Worm (Caenorhabditis elegans) whole organism, L4 larva: ENCODE data around the gene prdh-1.

ENCODE experiments used
- D1046.2 ChIP-seq: fragments of 200-800 bp; sonication (Bioruptor generic); IDR thresholded peaks from 2 replicates; pipeline ENCODE4 v1.3.6; 2022; ENCODE audit warnings: missing genetic modification characterization, missing compliant biosample characterization
- F37D6.2 ChIP-seq: sonication (generic microtip); optimal IDR thresholded peaks from 2 replicates; lab custom pipeline; 2016; ENCODE audit warnings: mild to moderate bottlenecking, missing genetic modification characterization, missing compliant biosample characterization
- F44E2.7 ChIP-seq: fragments of 200-800 bp; sonication (Bioruptor generic); IDR thresholded peaks from 2 replicates; pipeline ENCODE4 v2.1.2; 2022; ENCODE audit warnings: missing genetic modification characterization, missing compliant biosample characterization
- R02D3.7 ChIP-seq: fragments of 150-350 bp; sonication (generic microtip); optimal IDR thresholded peaks from 3 replicates; lab custom pipeline; 2014; ENCODE audit warnings: missing biosample characterization, missing genetic modification characterization
- T20F7.1 ChIP-seq: fragments of 200-800 bp; sonication (Bioruptor generic); optimal IDR thresholded peaks from 2 replicates; lab custom pipeline; 2018; ENCODE audit warnings: mild to moderate bottlenecking, missing genetic modification characterization, missing compliant biosample characterization
- T26A8.4 ChIP-seq: fragments of 200-800 bp; sonication (Bioruptor generic); IDR thresholded peaks from 2 replicates; pipeline ENCODE4 v1.3.6; 2022; ENCODE audit warnings: missing genetic modification characterization, missing compliant biosample characterization
- Y105C5A.15 ChIP-seq: fragments of 200-800 bp; sonication (Bioruptor generic); IDR thresholded peaks from 2 replicates; pipeline ENCODE4 v1.3.6; 2022; ENCODE audit warnings: missing genetic modification characterization, missing compliant biosample characterization
- Y48G9A.11 ChIP-seq: fragments of 200-800 bp; sonication (Bioruptor generic); IDR thresholded peaks from 2 replicates; pipeline ENCODE4 v1.3.6; 2022; ENCODE audit warnings: missing genetic modification reagents, missing genetic modification characterization, missing compliant biosample characterization
- Y75B8A.6 ChIP-seq: fragments of 200-800 bp; sonication (Bioruptor generic); IDR thresholded peaks from 2 replicates; pipeline ENCODE4 v1.3.6; 2022; ENCODE audit warnings: missing genetic modification reagents, missing genetic modification characterization, missing compliant biosample characterization
- ZK337.2 ChIP-seq: fragments of 200-800 bp; sonication (Bioruptor generic); IDR thresholded peaks from 2 replicates; pipeline ENCODE4 v1.3.6; 2022; ENCODE audit warnings: missing genetic modification reagents, missing genetic modification characterization, missing compliant biosample characterization
- ZK546.5 ChIP-seq, 2 experiments: sonication (generic microtip); optimal IDR thresholded peaks; 2 replicates each; lab custom pipeline; 2017; ENCODE audit warnings: missing biosample characterization in 2 of 2, missing genetic modification characterization in 2 of 2
- aha-1 ChIP-seq: fragments of 150-350 bp; peaks from one replicate; lab custom pipeline; 2014; ENCODE audit warnings: missing biosample characterization, missing genetic modification characterization
- aly-2 ChIP-seq: sonication (generic microtip); optimal IDR thresholded peaks from 2 replicates; lab custom pipeline; 2018; ENCODE audit warnings: missing biosample characterization, missing genetic modification characterization
- arid-1 ChIP-seq: fragments of 200-800 bp; sonication (Bioruptor generic); conservative IDR thresholded peaks from 2 replicates; pipeline ENCODE4 v1.3.6; 2022; ENCODE audit warnings: missing genetic modification reagents, missing genetic modification characterization, missing compliant biosample characterization
- ceh-62 ChIP-seq: sonication (generic microtip); optimal IDR thresholded peaks from 2 replicates; lab custom pipeline; 2017; ENCODE audit warnings: missing biosample characterization, missing genetic modification characterization
- ceh-82 ChIP-seq: sonication (generic microtip); optimal IDR thresholded peaks from 2 replicates; lab custom pipeline; 2017; ENCODE audit warnings: missing biosample characterization, missing genetic modification characterization
- dmd-9 ChIP-seq: fragments of 200-800 bp; sonication (Bioruptor generic); IDR thresholded peaks from 2 replicates; pipeline ENCODE4 v1.3.6; 2022; ENCODE audit warnings: missing genetic modification reagents, missing genetic modification characterization, missing compliant biosample characterization
- egl-43 ChIP-seq: fragments of 200-800 bp; sonication (Bioruptor generic); IDR thresholded peaks from 2 replicates; pipeline ENCODE4 v1.3.6; 2022; ENCODE audit warnings: missing genetic modification reagents, missing genetic modification characterization, missing compliant biosample characterization
- fkh-10 ChIP-seq: fragments of 150-350 bp; optimal IDR thresholded peaks from 2 replicates; lab custom pipeline; 2014; ENCODE audit warnings: missing biosample characterization, missing genetic modification reagents, missing genetic modification characterization
- hmg-1.1 ChIP-seq: fragments of 200-800 bp; sonication (Bioruptor generic); IDR thresholded peaks from 2 replicates; pipeline ENCODE4 v1.3.6; 2022; ENCODE audit warnings: missing genetic modification reagents, missing genetic modification characterization, missing compliant biosample characterization
- jun-1 ChIP-seq: fragments of 150-350 bp; optimal IDR thresholded peaks from 2 replicates; lab custom pipeline; 2014; ENCODE audit warnings: missing biosample characterization, missing genetic modification reagents, missing genetic modification characterization
- lim-7 ChIP-seq: fragments of 200-800 bp; sonication (Bioruptor generic); IDR thresholded peaks from 2 replicates; pipeline ENCODE4 v1.3.6; 2022; ENCODE audit warnings: missing genetic modification characterization, missing compliant biosample characterization
- lin-1 ChIP-seq: fragments of 200-800 bp; sonication (Bioruptor generic); IDR thresholded peaks from 2 replicates; pipeline ENCODE4 v1.3.6; 2022; ENCODE audit warnings: missing genetic modification reagents, missing genetic modification characterization, missing compliant biosample characterization
- lin-29 ChIP-seq: fragments of 200-800 bp; sonication (Bioruptor generic); IDR thresholded peaks from 2 replicates; pipeline ENCODE4 v1.3.6; 2022; ENCODE audit warnings: missing genetic modification reagents, missing genetic modification characterization, missing compliant biosample characterization
- mdt-29 ChIP-seq: fragments of 200-800 bp; sonication (Bioruptor generic); IDR thresholded peaks from 2 replicates; pipeline ENCODE4 v1.3.6; 2022; ENCODE audit warnings: missing genetic modification reagents, missing genetic modification characterization, missing compliant biosample characterization
- mxl-2 ChIP-seq: fragments of 200-800 bp; sonication (Bioruptor generic); conservative IDR thresholded peaks from 2 replicates; pipeline ENCODE4 v1.3.6; 2022; ENCODE audit warnings: missing genetic modification reagents, missing genetic modification characterization, missing compliant biosample characterization
- nhr-10 ChIP-seq: fragments of 150-350 bp; optimal IDR thresholded peaks from 2 replicates; lab custom pipeline; 2014; ENCODE audit warnings: missing biosample characterization, missing genetic modification characterization
- nhr-11 ChIP-seq: fragments of 150-350 bp; optimal IDR thresholded peaks from 2 replicates; lab custom pipeline; 2014; ENCODE audit warnings: missing biosample characterization, missing genetic modification characterization
- nhr-111 ChIP-seq: fragments of 200-800 bp; sonication (Bioruptor generic); optimal IDR thresholded peaks from 2 replicates; lab custom pipeline; 2018; ENCODE audit warnings: mild to moderate bottlenecking, missing genetic modification characterization, missing compliant biosample characterization
- nhr-25 ChIP-seq: sonication (generic microtip); optimal IDR thresholded peaks from 2 replicates; lab custom pipeline; 2017; ENCODE audit warnings: missing genetic modification characterization, mild to moderate bottlenecking, missing compliant biosample characterization, antibody characterized with exemption, moderate library complexity, borderline replicate concordance; ENCODE audit not compliant: insufficient read depth
- nhr-42 ChIP-seq: fragments of 200-800 bp; sonication (Bioruptor generic); IDR thresholded peaks from 2 replicates; pipeline ENCODE4 v1.3.6; 2022; ENCODE audit warnings: missing genetic modification characterization, missing compliant biosample characterization
- nhr-76 ChIP-seq: fragments of 150-350 bp; optimal IDR thresholded peaks from 2 replicates; lab custom pipeline; 2014; ENCODE audit warnings: missing biosample characterization, missing genetic modification characterization
- nhr-77 ChIP-seq: fragments of 150-350 bp; optimal IDR thresholded peaks from 2 replicates; lab custom pipeline; 2014; ENCODE audit warnings: missing biosample characterization, missing genetic modification characterization
- php-3 ChIP-seq: fragments of 200-800 bp; sonication (Bioruptor generic); IDR thresholded peaks from 2 replicates; pipeline ENCODE4 v1.3.6; 2022; ENCODE audit warnings: missing genetic modification reagents, missing genetic modification characterization, missing compliant biosample characterization
- pqm-1 ChIP-seq: sonication (generic microtip); optimal IDR thresholded peaks from 2 replicates; lab custom pipeline; 2017; ENCODE audit warnings: missing biosample characterization, missing genetic modification characterization
- rbr-2 ChIP-seq: sonication (generic microtip); optimal IDR thresholded peaks from 2 replicates; lab custom pipeline; 2016; ENCODE audit warnings: missing genotype, missing genetic modification characterization, missing compliant biosample characterization
- saeg-2 ChIP-seq: fragments of 200-800 bp; sonication (Bioruptor generic); IDR thresholded peaks from 2 replicates; pipeline ENCODE4 v1.3.6; 2022; ENCODE audit warnings: missing genetic modification reagents, missing genetic modification characterization, missing compliant biosample characterization
- sdz-12 ChIP-seq: fragments of 200-800 bp; sonication (Bioruptor generic); optimal IDR thresholded peaks from 2 replicates; lab custom pipeline; 2018; ENCODE audit warnings: mild to moderate bottlenecking, missing genetic modification characterization, missing compliant biosample characterization
- snpc-1.2 ChIP-seq: fragments of 200-800 bp; sonication (Bioruptor generic); IDR thresholded peaks from 2 replicates; pipeline ENCODE4 v1.3.6; 2022; ENCODE audit warnings: missing genetic modification reagents, missing genetic modification characterization, missing compliant biosample characterization
- snpc-4 ChIP-seq: fragments of 150-350 bp; optimal IDR thresholded peaks from 2 replicates; lab custom pipeline; 2014; ENCODE audit warnings: missing biosample characterization, missing genetic modification characterization
- tag-97 ChIP-seq: fragments of 200-800 bp; sonication (Bioruptor generic); IDR thresholded peaks from 2 replicates; pipeline ENCODE4 v1.3.6; 2022; ENCODE audit warnings: missing genetic modification characterization, missing compliant biosample characterization
- tra-1 ChIP-seq: fragments of 200-800 bp; sonication (Bioruptor generic); IDR thresholded peaks from 2 replicates; pipeline ENCODE4 v1.3.6; 2022; ENCODE audit warnings: missing genetic modification reagents, missing genetic modification characterization, missing compliant biosample characterization
- unc-130 ChIP-seq: sonication (generic microtip); optimal IDR thresholded peaks from 2 replicates; lab custom pipeline; 2016; ENCODE audit warnings: missing genetic modification reagents, missing genetic modification characterization, missing compliant biosample characterization
- vab-7 ChIP-seq: fragments of 200-800 bp; sonication (Bioruptor generic); IDR thresholded peaks from 2 replicates; pipeline ENCODE4 v1.3.6; 2022; ENCODE audit warnings: missing genetic modification reagents, missing genetic modification characterization, missing compliant biosample characterization
- zag-1 ChIP-seq: fragments of 150-350 bp; optimal IDR thresholded peaks from 2 replicates; lab custom pipeline; 2014; ENCODE audit warnings: missing biosample characterization, missing genetic modification characterization
- zfp-2 ChIP-seq: sonication (generic microtip); optimal IDR thresholded peaks from 2 replicates; lab custom pipeline; 2016; ENCODE audit warnings: mild to moderate bottlenecking, missing genetic modification characterization, missing compliant biosample characterization
- zip-11 ChIP-seq: fragments of 200-800 bp; sonication (Bioruptor generic); IDR thresholded peaks from 2 replicates; pipeline ENCODE4 v1.3.6; 2022; ENCODE audit warnings: missing genetic modification characterization, missing compliant biosample characterization
- ztf-7 ChIP-seq: fragments of 150-350 bp; optimal IDR thresholded peaks from 2 replicates; lab custom pipeline; 2014; ENCODE audit warnings: missing biosample characterization, missing genetic modification characterization

Gene prdh-1

DNA sequence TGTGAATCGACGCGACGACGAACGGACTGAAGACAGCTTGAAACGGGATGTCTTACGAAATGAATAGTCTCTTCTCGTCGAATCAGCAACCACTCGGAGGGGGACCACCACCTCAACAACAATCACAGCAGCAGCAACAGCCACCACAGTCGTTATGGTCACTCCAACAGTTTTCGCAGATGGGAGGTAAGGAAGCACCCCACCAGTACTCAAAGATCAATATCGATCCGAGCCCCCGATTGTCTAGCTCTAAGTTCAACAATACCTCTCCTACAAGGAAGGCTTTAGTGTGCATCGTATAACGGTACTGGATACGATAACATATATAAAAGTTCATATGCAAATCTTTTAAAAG is 11.7 kb upstream of the prdh-1 start:
- TF ChIP-seq mxl-2 (GFP tag; lab: Robert Waterston, UW) (no peak), sdz-12 (GFP tag; lab: Kevin White, UChicago) (no peak), T26A8.4 (no peak), ceh-62 (tag; lab: Kevin White, UChicago) (no peak), lin-1 (GFP tag; lab: Robert Waterston, UW) (no peak), F37D6.2 (tag; lab: Kevin White, UChicago) (no peak), hmg-1.1 (GFP tag; lab: Robert Waterston, UW) (no peak), nhr-111 (GFP tag; lab: Kevin White, UChicago) (no peak), F44E2.7 (no peak)

DNA sequence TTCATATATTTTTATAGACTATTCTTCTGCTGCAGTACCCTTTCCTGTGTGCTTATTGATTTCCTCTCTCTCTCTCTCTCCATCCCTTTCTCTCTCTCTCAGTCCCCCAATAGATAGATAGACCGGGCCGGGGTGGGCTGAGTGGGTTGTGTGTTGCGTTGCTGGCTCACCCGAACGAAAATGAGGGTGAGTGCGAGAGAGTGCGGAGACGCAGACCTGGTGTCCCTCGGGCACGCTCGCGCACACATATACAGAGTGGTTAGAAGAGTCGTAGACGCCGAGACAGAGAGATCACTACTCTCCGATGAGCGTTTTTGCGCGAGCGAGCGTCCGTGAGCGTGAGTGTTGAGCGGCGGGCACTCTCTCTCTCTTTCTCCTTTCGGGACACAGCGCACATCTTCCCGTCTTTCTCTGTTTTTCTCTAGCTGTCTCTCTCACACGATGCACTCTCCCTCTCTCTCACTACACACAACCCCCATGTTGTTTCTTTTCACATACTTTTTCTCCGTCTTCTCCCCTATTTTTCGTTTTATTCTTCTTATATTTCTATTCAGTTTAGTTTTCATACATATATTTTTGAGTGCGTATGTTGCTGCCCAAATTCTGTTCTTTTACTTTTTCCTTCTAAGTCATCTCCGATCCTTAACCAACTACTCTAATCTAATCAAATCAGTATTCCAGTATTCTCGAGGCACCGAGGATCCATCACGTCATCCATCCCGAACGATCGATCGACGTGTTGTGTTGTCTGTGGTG is 11.2 kb upstream of the prdh-1 start, which contains the start of gene lin-66:
lin-66 (plus strand) TSS at position 672 of the 756 bp plus-strand sequence.
- TF ChIP-seq fkh-10 (GFP tag; lab: Kevin White, UChicago) (peak; percentile 70), T20F7.1 (peak; percentile 81), lin-29 (GFP tag; lab: Robert Waterston, UW) (no peak), Y48G9A.11 (GFP tag; lab: Robert Waterston, UW) (no peak), mxl-2 (GFP tag; lab: Robert Waterston, UW) (no peak), ceh-82 (tag; lab: Kevin White, UChicago) (no peak), nhr-76 (tag; lab: Kevin White, UChicago) (no peak), php-3 (peak; percentile 61; the same call in 1 of the 2 replicates), Y75B8A.6 (GFP tag; lab: Robert Waterston, UW) (no peak), T26A8.4 (peak; percentile 84), zfp-2 (tag; lab: Kevin White, UChicago) (peak; percentile 16), nhr-25 (tag; lab: Kevin White, UChicago) (peak; percentile 81), nhr-10 (no peak), saeg-2 (GFP tag; lab: Robert Waterston, UW) (0 out of 2 replicates have a peak, but pooled peaks have one; percentile 14), snpc-1.2 (GFP tag; lab: Robert Waterston, UW) (peak; percentile 54; the same call in 1 of the 2 replicates), egl-43 (peak; percentile 84), nhr-42 (GFP tag; lab: Robert Waterston, UW) (peak; percentile 77), snpc-4 (tag; lab: Kevin White, UChicago) (no peak), pqm-1 (tag; lab: Kevin White, UChicago) (peak; percentile 2), tra-1 (no peak; the same call in 1 of the 2 replicates), jun-1 (peak; percentile 63), nhr-11 (tag; lab: Kevin White, UChicago) (peak; percentile 81), rbr-2 (tag; lab: Kevin White, UChicago) (peak; percentile 95), nhr-77 (tag; lab: Kevin White, UChicago) (peak; percentile 72), Y105C5A.15 (GFP tag; lab: Robert Waterston, UW) (no peak), zip-11 (GFP tag; lab: Robert Waterston, UW) (no peak), R02D3.7 (no peak), lim-7 (peak; percentile 50; the same call in 1 of the 2 replicates), vab-7 (GFP tag; lab: Robert Waterston, UW) (peak; percentile 66), arid-1 (GFP tag; lab: Robert Waterston, UW) (peak; percentile 60; the same call in 1 of the 2 replicates), ZK337.2 (no peak), aly-2 (tag; lab: Kevin White, UChicago) (no peak), ztf-7 (tag; lab: Kevin White, UChicago) (peak; percentile 38), D1046.2 (GFP tag; lab: Robert Waterston, UW) (peak; percentile 77; the same call in 1 of the 2 replicates), dmd-9 (GFP tag; lab: Robert Waterston, UW) (0 out of 2 replicates have a peak, but pooled peaks have one; percentile 30), zag-1 (tag; lab: Kevin White, UChicago) (no peak), aha-1 (peak; percentile 97), unc-130 (no peak), sdz-12 (GFP tag; lab: Kevin White, UChicago) (peak; percentile 81), mdt-29 (GFP tag; lab: Robert Waterston, UW) (0 out of 2 replicates have a peak, but pooled peaks have one; percentile 38), ZK546.5 (tag; optimal IDR thresholded peaks at IDR 0.05; lab: Kevin White, UChicago) (no peak), hmg-1.1 (GFP tag; lab: Robert Waterston, UW) (peak; percentile 96), tag-97 (GFP tag; lab: Robert Waterston, UW) (no peak)
